Fruit fly (Drosophila melanogaster) whole organism, embryonic: ENCODE results near the gene CG10343.
A peak's percentile ranks its signal among the peaks of the same experiment; 100 is the strongest.

Experiments used
- ATbp ChIP-seq: fragments of 200-800 bp; sonication (Bioruptor generic); optimal IDR thresholded peaks from 2 replicates; lab custom pipeline; 2017; ENCODE audit warnings: missing biosample characterization, mild to moderate bottlenecking, missing genetic modification characterization, missing genetic modification reagents
- Abd-B ChIP-seq: fragments of 200-800 bp; sonication (Bioruptor generic); optimal IDR thresholded peaks from 2 replicates; lab custom pipeline; 2018; ENCODE audit warnings: missing biosample characterization, mild to moderate bottlenecking, missing genetic modification characterization, moderate library complexity
- Aef1 ChIP-seq: fragments of 200-800 bp; sonication (Bioruptor generic); IDR thresholded peaks from 3 replicates; pipeline ENCODE4 v1.3.6; 2022; ENCODE audit warnings: missing biosample characterization, missing genetic modification characterization
- CG1024 ChIP-seq: fragments of 200-800 bp; sonication (Bioruptor generic); IDR thresholded peaks from 2 replicates; pipeline ENCODE4 v1.3.6; 2022; ENCODE audit warnings: missing biosample characterization, missing genetic modification characterization
- CG10959 ChIP-seq: fragments of 200-800 bp; sonication (Bioruptor generic); IDR thresholded peaks from 2 replicates; pipeline ENCODE4 v1.3.6; 2022; ENCODE audit warnings: missing biosample characterization, missing genetic modification characterization
- CG11723 ChIP-seq: fragments of 200-800 bp; sonication (Bioruptor generic); optimal IDR thresholded peaks from 2 replicates; lab custom pipeline; 2017; ENCODE audit warnings: missing biosample characterization, mild to moderate bottlenecking, missing genetic modification characterization
- CG12299 ChIP-seq: fragments of 200-800 bp; sonication (Bioruptor generic); optimal IDR thresholded peaks from 2 replicates; lab custom pipeline; 2018; ENCODE audit warnings: missing biosample characterization, mild to moderate bottlenecking, missing genetic modification characterization
- CG13775 ChIP-seq: fragments of 200-800 bp; sonication (Bioruptor generic); optimal IDR thresholded peaks from 3 replicates; lab custom pipeline; 2017; ENCODE audit warnings: missing biosample characterization, mild to moderate bottlenecking, missing genetic modification characterization
- CG14014 ChIP-seq: fragments of 200-800 bp; sonication (Bioruptor generic); IDR thresholded peaks from 2 replicates; pipeline ENCODE4 v1.3.6; 2022; ENCODE audit warnings: missing biosample characterization, missing genetic modification characterization
- CG15514 ChIP-seq: fragments of 200-800 bp; sonication (Bioruptor generic); optimal IDR thresholded peaks from 3 replicates; lab custom pipeline; 2017; ENCODE audit warnings: missing biosample characterization, missing genetic modification characterization, mild to moderate bottlenecking, moderate library complexity, missing genetic modification reagents
- CG17328 ChIP-seq: fragments of 200-800 bp; sonication (Bioruptor generic); IDR thresholded peaks from 2 replicates; pipeline ENCODE4 v1.3.6; 2022; ENCODE audit warnings: missing biosample characterization, missing genetic modification characterization
- CG17361 ChIP-seq: fragments of 200-800 bp; sonication (Bioruptor generic); IDR thresholded peaks from 3 replicates; pipeline ENCODE4 v1.3.6; 2022; ENCODE audit warnings: missing biosample characterization, missing genetic modification characterization
- CG18764 ChIP-seq: fragments of 200-800 bp; sonication (Bioruptor generic); optimal IDR thresholded peaks from 3 replicates; lab custom pipeline; 2016; ENCODE audit warnings: missing biosample characterization, missing genetic modification characterization
- CG2712 ChIP-seq: fragments of 200-800 bp; optimal IDR thresholded peaks from 3 replicates; lab custom pipeline; 2019; ENCODE audit warnings: missing biosample characterization, mild to moderate bottlenecking, missing genetic modification characterization, moderate library complexity
- CG31441 ChIP-seq: fragments of 200-800 bp; sonication (Bioruptor generic); IDR thresholded peaks from 2 replicates; pipeline ENCODE4 v1.3.6; 2022; ENCODE audit warnings: missing biosample characterization, missing genetic modification characterization
- CG3838 ChIP-seq: fragments of 200-800 bp; sonication (Bioruptor generic); optimal IDR thresholded peaks from 3 replicates; lab custom pipeline; 2016; ENCODE audit warnings: missing biosample characterization, missing genetic modification characterization
- CG3847 ChIP-seq: fragments of 200-800 bp; sonication (Bioruptor generic); IDR thresholded peaks from 2 replicates; pipeline ENCODE4 v1.3.6; 2022; ENCODE audit warnings: missing biosample characterization, missing genetic modification characterization
- CG3995 ChIP-seq: fragments of 200-800 bp; sonication (Bioruptor generic); optimal IDR thresholded peaks from 3 replicates; lab custom pipeline; 2016; ENCODE audit warnings: missing biosample characterization, missing genetic modification characterization
- CG43689 ChIP-seq: fragments of 200-800 bp; sonication (Bioruptor generic); IDR thresholded peaks from 2 replicates; pipeline ENCODE4 v1.3.6; 2022; ENCODE audit warnings: missing biosample characterization, missing genetic modification characterization
- CG6813 ChIP-seq: fragments of 200-800 bp; sonication (Bioruptor generic); optimal IDR thresholded peaks from 2 replicates; lab custom pipeline; 2017; ENCODE audit warnings: missing biosample characterization, missing genetic modification characterization, mild to moderate bottlenecking, moderate library complexity, missing genetic modification reagents
- CG9817 ChIP-seq: fragments of 200-800 bp; sonication (Bioruptor generic); optimal IDR thresholded peaks from 2 replicates; lab custom pipeline; 2018; ENCODE audit warnings: missing biosample characterization, mild to moderate bottlenecking, missing genetic modification characterization, moderate library complexity
- Deaf1 ChIP-seq: fragments of 200-800 bp; optimal IDR thresholded peaks from 3 replicates; lab custom pipeline; 2019; ENCODE audit warnings: missing biosample characterization, mild to moderate bottlenecking, missing genetic modification characterization, moderate library complexity
- Doc2 ChIP-seq: fragments of 200-800 bp; sonication (Bioruptor generic); IDR thresholded peaks from 2 replicates; pipeline ENCODE4 v1.3.6; 2022; ENCODE audit warnings: missing biosample characterization, missing genetic modification characterization
- ERR ChIP-seq: fragments of 200-800 bp; sonication (Bioruptor generic); optimal IDR thresholded peaks from 2 replicates; lab custom pipeline; 2016; ENCODE audit warnings: missing biosample characterization, missing genetic modification characterization
- Elba2 ChIP-seq: fragments of 200-800 bp; sonication (Bioruptor generic); optimal IDR thresholded peaks from 3 replicates; lab custom pipeline; 2016; ENCODE audit warnings: missing biosample characterization, missing genetic modification characterization
- Hey ChIP-seq: fragments of 200-800 bp; sonication (Bioruptor generic); optimal IDR thresholded peaks from 3 replicates; lab custom pipeline; 2018; ENCODE audit warnings: missing biosample characterization, mild to moderate bottlenecking, missing genetic modification characterization
- Mrtf ChIP-seq: fragments of 200-800 bp; sonication (Bioruptor generic); IDR thresholded peaks from 3 replicates; pipeline ENCODE4 v1.3.6; 2022; ENCODE audit warnings: missing biosample characterization, missing genetic modification characterization
- Myb ChIP-seq: fragments of 200-800 bp; sonication (Bioruptor generic); optimal IDR thresholded peaks from 2 replicates; lab custom pipeline; 2016; ENCODE audit warnings: missing biosample characterization, missing genetic modification characterization
- NFAT ChIP-seq: fragments of 200-800 bp; sonication (Bioruptor generic); IDR thresholded peaks from 2 replicates; pipeline ENCODE4 v1.3.6; 2022; ENCODE audit warnings: missing biosample characterization, missing genetic modification characterization
- Pdp1 ChIP-seq, 2 experiments: fragments of 200-800 bp; sonication (Bioruptor generic); optimal IDR thresholded peaks; 3 replicates each; lab custom pipeline; 2016; ENCODE audit warnings: missing biosample characterization in 2 of 2, missing genetic modification characterization in 2 of 2, mild to moderate bottlenecking in 1 of 2, moderate library complexity in 1 of 2
- Ravus ChIP-seq: fragments of 200-800 bp; sonication (Bioruptor generic); IDR thresholded peaks from 2 replicates; pipeline ENCODE4 v1.3.6; 2022; ENCODE audit warnings: missing biosample characterization, missing genetic modification characterization
- Scr ChIP-seq: fragments of 200-800 bp; sonication (Bioruptor generic); IDR thresholded peaks from 2 replicates; pipeline ENCODE4 v1.3.6; 2022; ENCODE audit warnings: missing biosample characterization, missing genetic modification characterization; ENCODE audit not compliant: partially characterized antibody
- Sox100B ChIP-seq: fragments of 200-800 bp; sonication (Bioruptor generic); optimal IDR thresholded peaks from 3 replicates; lab custom pipeline; 2018; ENCODE audit warnings: missing biosample characterization, mild to moderate bottlenecking, missing genetic modification characterization
- ac ChIP-seq: fragments of 200-800 bp; sonication (Bioruptor generic); optimal IDR thresholded peaks from 3 replicates; lab custom pipeline; 2017; ENCODE audit warnings: missing biosample characterization, mild to moderate bottlenecking, missing genetic modification characterization
- bowl ChIP-seq: fragments of 200-800 bp; sonication (Bioruptor generic); IDR thresholded peaks from 2 replicates; pipeline ENCODE4 v1.3.6; 2022; ENCODE audit warnings: missing biosample characterization, missing genetic modification characterization
- crc ChIP-seq: fragments of 200-800 bp; sonication (Bioruptor generic); optimal IDR thresholded peaks from 2 replicates; lab custom pipeline; 2016; ENCODE audit warnings: missing biosample characterization, missing genetic modification characterization
- danr ChIP-seq: fragments of 200-800 bp; sonication (Bioruptor generic); IDR thresholded peaks from 2 replicates; pipeline ENCODE4 v1.3.6; 2022; ENCODE audit warnings: missing biosample characterization, missing genetic modification characterization
- fd96Cb ChIP-seq: fragments of 200-800 bp; sonication (Bioruptor generic); optimal IDR thresholded peaks from 2 replicates; lab custom pipeline; 2018; ENCODE audit warnings: missing biosample characterization, mild to moderate bottlenecking, missing genetic modification characterization, moderate library complexity
- gcm2 ChIP-seq: fragments of 200-800 bp; sonication (Bioruptor generic); optimal IDR thresholded peaks from 2 replicates; lab custom pipeline; 2016; ENCODE audit warnings: missing biosample characterization, missing genetic modification characterization
- gro ChIP-seq: fragments of 200-800 bp; sonication (Bioruptor generic); optimal IDR thresholded peaks from 2 replicates; lab custom pipeline; 2016; ENCODE audit warnings: missing biosample characterization, missing genetic modification characterization
- gt ChIP-seq: fragments of 200-800 bp; sonication (Bioruptor generic); IDR thresholded peaks from 2 replicates; pipeline ENCODE4 v1.3.6; 2022; ENCODE audit warnings: missing biosample characterization, missing genetic modification characterization
- insv ChIP-seq, 2 experiments: fragments of 200-800 bp; sonication (Bioruptor generic); optimal IDR thresholded peaks; 3 replicates each; lab custom pipeline; 2016 to 2018; ENCODE audit warnings: missing biosample characterization in 2 of 2, missing genetic modification characterization in 2 of 2
- jigr1 ChIP-seq: fragments of 200-800 bp; sonication (Bioruptor generic); IDR thresholded peaks from 3 replicates; pipeline ENCODE4 v1.3.6; 2022; ENCODE audit warnings: missing biosample characterization, missing genetic modification characterization
- nerfin-1 ChIP-seq: fragments of 200-800 bp; sonication (Bioruptor generic); optimal IDR thresholded peaks from 3 replicates; lab custom pipeline; 2019; ENCODE audit warnings: missing biosample characterization, mild to moderate bottlenecking, missing genetic modification characterization, moderate library complexity
- pb ChIP-seq: fragments of 200-800 bp; sonication (Bioruptor generic); optimal IDR thresholded peaks from 3 replicates; lab custom pipeline; 2016; ENCODE audit warnings: missing biosample characterization, missing genetic modification characterization
- peb ChIP-seq: fragments of 200-800 bp; sonication (Bioruptor generic); IDR thresholded peaks from 2 replicates; pipeline ENCODE4 v1.3.6; 2022; ENCODE audit warnings: missing biosample characterization, missing genetic modification characterization
- phol ChIP-seq: fragments of 200-800 bp; sonication (Bioruptor generic); optimal IDR thresholded peaks from 3 replicates; lab custom pipeline; 2018; ENCODE audit warnings: missing biosample characterization, mild to moderate bottlenecking, missing genetic modification characterization, moderate library complexity
- pum ChIP-seq: fragments of 200-800 bp; sonication (Bioruptor generic); optimal IDR thresholded peaks from 2 replicates; lab custom pipeline; 2016; ENCODE audit warnings: missing biosample characterization, missing genetic modification characterization
- tio ChIP-seq: fragments of 200-800 bp; sonication (Bioruptor generic); optimal IDR thresholded peaks from 2 replicates; lab custom pipeline; 2017; ENCODE audit warnings: missing biosample characterization, missing genetic modification characterization, inconsistent platforms
- toy ChIP-seq: fragments of 200-800 bp; sonication (Bioruptor generic); IDR thresholded peaks from 2 replicates; pipeline ENCODE4 v1.3.6; 2022; ENCODE audit warnings: missing biosample characterization, missing genetic modification characterization
- zen ChIP-seq: fragments of 200-800 bp; sonication (Bioruptor generic); optimal IDR thresholded peaks from 3 replicates; lab custom pipeline; 2018; ENCODE audit warnings: missing biosample characterization, mild to moderate bottlenecking, missing genetic modification characterization, moderate library complexity

Gene CG10343

DNA sequence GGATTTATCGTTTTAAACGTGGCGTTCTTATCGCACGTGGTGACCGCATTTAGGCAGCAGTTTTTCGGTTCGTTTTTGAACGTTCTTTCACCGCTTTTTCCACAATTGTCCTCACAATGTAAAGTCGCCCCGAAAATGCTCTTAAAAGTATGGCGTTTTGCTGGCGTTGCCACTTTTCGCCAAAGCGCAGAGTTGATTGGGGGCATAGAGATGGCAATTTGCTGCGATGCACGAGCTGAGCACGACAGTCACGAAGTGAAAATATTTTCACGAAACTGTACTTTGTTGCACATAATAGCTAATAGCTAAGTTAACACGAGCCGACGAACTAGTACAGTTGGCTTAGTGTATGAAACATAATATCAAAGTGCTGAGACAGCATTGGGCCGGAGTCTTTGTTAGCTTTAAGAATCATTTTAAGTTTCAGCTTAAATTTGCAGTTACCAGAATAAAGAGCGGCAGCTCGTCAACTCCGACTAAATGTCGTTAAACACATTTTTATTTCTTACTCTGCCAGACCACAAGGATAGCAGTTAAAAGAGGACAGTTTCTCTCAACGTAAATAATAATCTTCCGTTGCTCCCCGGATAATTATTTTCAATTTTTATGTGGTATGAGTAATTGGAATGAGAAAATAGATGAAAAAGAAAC, 14.5 kb upstream of the CG10343 start, which contains the start of gene msl-1 (continued):
- TF ChIP-seq pum (GFP tag; lab: Kevin White, UChicago) (peak; percentile 37), ac (no peak), phol (tag; lab: Kevin White, UChicago) (peak; percentile 96), ERR (no peak), CG3995 (GFP tag; lab: Kevin White, UChicago) (peak; percentile 78), insv (GFP tag; optimal IDR thresholded peaks at IDR 0.05; lab: Kevin White, UChicago) (no peak), NFAT (GFP tag; lab: Robert Waterston, UW) (peak; percentile 70), CG6813 (GFP tag; lab: Kevin White, UChicago) (no peak), Elba2 (GFP tag; lab: Kevin White, UChicago) (no peak), CG3847 (peak; percentile 73), Ravus (GFP tag; lab: Robert Waterston, UW) (no peak), gt (GFP tag; lab: Robert Waterston, UW) (no peak), Abd-B (no peak), CG12299 (tag; lab: Kevin White, UChicago) (no peak), CG15514 (peak; percentile 77), Hey (no peak), gcm2 (GFP tag; lab: Kevin White, UChicago) (no peak), jigr1 (no peak), CG31441 (no peak), CG43689 (GFP tag; lab: Robert Waterston, UW) (no peak), CG11723 (GFP tag; lab: Kevin White, UChicago) (no peak), danr (GFP tag; lab: Robert Waterston, UW) (no peak), tio (GFP tag; lab: Kevin White, UChicago) (no peak), Pdp1 (GFP tag; optimal IDR thresholded peaks at IDR 0.05; lab: Kevin White, UChicago) (peak; percentile 33 to 74), peb (GFP tag; lab: Robert Waterston, UW) (no peak), CG3838 (GFP tag; lab: Kevin White, UChicago) (no peak), CG2712 (no peak), Sox100B (GFP tag; lab: Kevin White, UChicago) (no peak), CG1024 (GFP tag; lab: Robert Waterston, UW) (peak; percentile 18; the same call in 1 of the 2 replicates), toy (no peak), CG17328 (GFP tag; lab: Robert Waterston, UW) (0 out of 2 replicates have a peak, but pooled peaks have one; percentile 13), pb (no peak), Mrtf (GFP tag; lab: Robert Waterston, UW) (no peak), Myb (GFP tag; lab: Kevin White, UChicago) (peak; percentile 44), Deaf1 (no peak), CG14014 (GFP tag; lab: Robert Waterston, UW) (no peak), Scr (GFP tag; lab: Robert Waterston, UW) (peak; percentile 93), fd96Cb (tag; lab: Kevin White, UChicago) (no peak), CG18764 (GFP tag; lab: Kevin White, UChicago) (no peak), CG13775 (peak; percentile 18), gro (GFP tag; lab: Kevin White, UChicago) (peak; percentile 20), CG10959 (no peak), crc (GFP tag; lab: Kevin White, UChicago) (no peak), Doc2 (GFP tag; lab: Robert Waterston, UW) (no peak), bowl (GFP tag; lab: Robert Waterston, UW) (no peak), zen (no peak), CG17361 (no peak), CG9817 (tag; lab: Kevin White, UChicago) (peak; percentile 41), nerfin-1 (no peak), ATbp (GFP tag; lab: Kevin White, UChicago) (no peak), Aef1 (GFP tag; lab: Robert Waterston, UW) (peak; percentile 27; the same call in 1 of the 3 replicates)
